Fruit fly (Drosophila melanogaster) Kc167 (cell line): ENCODE results near the gene CG45099.

Experiments used
- Myc ChIP-seq: fragments of >200 bp; optimal IDR thresholded peaks from 2 replicates; lab custom pipeline; 2017; ENCODE audit warnings: missing external identifiers
- Sin3A ChIP-seq: fragments of >200 bp; optimal IDR thresholded peaks from 2 replicates; lab custom pipeline; 2018; ENCODE audit warnings: missing external identifiers
- h ChIP-seq: fragments of >200 bp; optimal IDR thresholded peaks from 3 replicates; lab custom pipeline; 2018; ENCODE audit warnings: missing external identifiers
- insv ChIP-seq: fragments of >200 bp; optimal IDR thresholded peaks from 3 replicates; lab custom pipeline; 2018; ENCODE audit warnings: missing external identifiers
- psq ChIP-seq: fragments of >200 bp; optimal IDR thresholded peaks from 2 replicates; lab custom pipeline; 2017; ENCODE audit warnings: missing external identifiers
- ttk ChIP-seq: sonication (Bioruptor generic); optimal IDR thresholded peaks from 2 replicates; lab custom pipeline; 2017; ENCODE audit warnings: missing external identifiers

dm6 chr3R:22047412-22047811 is 13.3 kb upstream of the CG45099 start:
- TF ChIP-seq h (lab: Kevin White, UChicago) (no peak), Myc (lab: Kevin White, UChicago) (no peak), ttk (lab: Kevin White, UChicago) (no peak), psq (lab: Kevin White, UChicago) (no peak), Sin3A (no peak), insv (no peak)
